Worm (Caenorhabditis elegans) whole organism, early embryonic: Measurements from ENCODE around the gene rps-8.
A peak's percentile ranks its signal among the peaks of the same experiment; 100 is the strongest.

Experiments used
- B0310.2 ChIP-seq: sonication (generic microtip); optimal IDR thresholded peaks from 2 replicates; lab custom pipeline; 2016; ENCODE audit warnings: mild to moderate bottlenecking, missing genetic modification characterization, missing compliant biosample characterization
- F13C5.2 ChIP-seq: sonication (generic microtip); optimal IDR thresholded peaks from 2 replicates; lab custom pipeline; 2017; ENCODE audit warnings: mild to moderate bottlenecking, missing genetic modification characterization, inconsistent platforms, missing compliant biosample characterization
- aly-1 ChIP-seq: sonication (generic microtip); optimal IDR thresholded peaks from 2 replicates; lab custom pipeline; 2016; ENCODE audit warnings: missing genetic modification characterization, missing compliant biosample characterization
- ama-1 ChIP-seq: fragments of 150-350 bp; optimal IDR thresholded peaks from 2 replicates; lab custom pipeline; 2014
- ceh-13 ChIP-seq: fragments of 200-800 bp; sonication (Bioruptor generic); optimal IDR thresholded peaks from 2 replicates; lab custom pipeline; 2018; ENCODE audit warnings: mild to moderate bottlenecking, missing genetic modification characterization, missing compliant biosample characterization
- ceh-36 ChIP-seq: sonication (generic microtip); optimal IDR thresholded peaks from 2 replicates; lab custom pipeline; 2016; ENCODE audit warnings: missing genetic modification characterization, inconsistent platforms, missing compliant biosample characterization
- ets-7 ChIP-seq: sonication (generic microtip); optimal IDR thresholded peaks from 2 replicates; lab custom pipeline; 2016; ENCODE audit warnings: missing genotype, missing genetic modification characterization, missing compliant biosample characterization
- flt-1 ChIP-seq: fragments of 200-800 bp; sonication (Bioruptor generic); IDR thresholded peaks from 2 replicates; pipeline ENCODE4 v1.3.6; 2022; ENCODE audit warnings: missing genetic modification characterization, missing compliant biosample characterization
- hmbx-1 ChIP-seq: sonication (generic microtip); optimal IDR thresholded peaks from 2 replicates; lab custom pipeline; 2016; ENCODE audit warnings: mild to moderate bottlenecking, missing genetic modification characterization, missing compliant biosample characterization
- hmg-4 ChIP-seq: fragments of 200-800 bp; sonication (Bioruptor generic); optimal IDR thresholded peaks from 2 replicates; lab custom pipeline; 2018; ENCODE audit warnings: mild to moderate bottlenecking, missing genetic modification characterization, missing compliant biosample characterization
- hnd-1 ChIP-seq: sonication (generic microtip); optimal IDR thresholded peaks from 2 replicates; lab custom pipeline; 2016; ENCODE audit warnings: missing genetic modification characterization, missing compliant biosample characterization
- pes-1 ChIP-seq: fragments of 200-800 bp; sonication (Bioruptor generic); IDR thresholded peaks from 2 replicates; pipeline ENCODE4 v1.3.6; 2022; ENCODE audit warnings: missing genetic modification reagents, missing genetic modification characterization, missing compliant biosample characterization
- scrt-1 ChIP-seq: fragments of 200-800 bp; sonication (Bioruptor generic); IDR thresholded peaks from 2 replicates; pipeline ENCODE4 v1.3.6; 2022; ENCODE audit warnings: missing genetic modification characterization, missing compliant biosample characterization
- sea-1 ChIP-seq: fragments of 200-800 bp; sonication (Bioruptor generic); conservative IDR thresholded peaks from 2 replicates; pipeline ENCODE4 v1.3.6; 2022; ENCODE audit warnings: missing genetic modification characterization, missing compliant biosample characterization
- tbx-11 ChIP-seq: fragments of 200-800 bp; sonication (Bioruptor generic); IDR thresholded peaks from 2 replicates; pipeline ENCODE4 v1.3.6; 2022; ENCODE audit warnings: missing genetic modification characterization, missing compliant biosample characterization
- tbx-37 ChIP-seq: fragments of 200-800 bp; sonication (Bioruptor generic); conservative IDR thresholded peaks from 2 replicates; pipeline ENCODE4 v1.3.6; 2022; ENCODE audit warnings: missing genetic modification reagents, missing genetic modification characterization, missing compliant biosample characterization
- tra-4 ChIP-seq: sonication (generic microtip); optimal IDR thresholded peaks from 2 replicates; lab custom pipeline; 2017; ENCODE audit warnings: missing genetic modification characterization, missing compliant biosample characterization

The rps-8 gene

DNA sequence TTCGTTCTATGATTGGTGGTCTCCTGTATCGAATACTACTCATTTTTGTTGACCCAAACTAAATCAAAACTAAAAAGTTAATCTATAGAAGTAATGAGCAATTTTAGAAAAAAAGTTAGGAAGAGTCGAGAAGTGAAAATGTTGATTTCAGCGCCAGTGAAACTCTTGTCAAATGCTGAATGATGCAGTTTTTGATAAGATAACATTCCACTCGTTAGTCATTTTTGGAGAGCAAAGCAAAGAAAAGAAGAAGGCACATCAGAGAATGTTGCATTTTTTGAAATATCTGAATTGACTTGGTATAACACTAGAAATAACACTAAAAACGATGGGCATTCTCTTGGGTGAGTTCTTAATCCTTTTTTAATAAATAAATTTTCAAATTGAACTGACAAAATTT lies 15.3 kb upstream of the rps-8 start, which contains the start of gene sqst-2:
Gene sqst-2, minus strand, starts transcription at position 58 of the 400 bp plus-strand sequence.
- no peak for TF ChIP-seq B0310.2
- no peak for TF ChIP-seq ceh-13 (GFP tag; lab: Kevin White, UChicago)
- no peak for TF ChIP-seq tra-4 (tag; lab: Kevin White, UChicago)
- no peak for TF ChIP-seq pes-1
- no peak for TF ChIP-seq aly-1 (tag; lab: Kevin White, UChicago)
- TF ChIP-seq tbx-11, result no peak
- TF ChIP-seq ceh-36 (tag; lab: Kevin White, UChicago), result no peak
- no peak for TF ChIP-seq flt-1
- TF ChIP-seq hmbx-1 (tag; lab: Kevin White, UChicago), result no peak
- no peak for TF ChIP-seq hnd-1 (tag; lab: Kevin White, UChicago)
- no peak for TF ChIP-seq scrt-1 (GFP tag; lab: Robert Waterston, UW)

DNA sequence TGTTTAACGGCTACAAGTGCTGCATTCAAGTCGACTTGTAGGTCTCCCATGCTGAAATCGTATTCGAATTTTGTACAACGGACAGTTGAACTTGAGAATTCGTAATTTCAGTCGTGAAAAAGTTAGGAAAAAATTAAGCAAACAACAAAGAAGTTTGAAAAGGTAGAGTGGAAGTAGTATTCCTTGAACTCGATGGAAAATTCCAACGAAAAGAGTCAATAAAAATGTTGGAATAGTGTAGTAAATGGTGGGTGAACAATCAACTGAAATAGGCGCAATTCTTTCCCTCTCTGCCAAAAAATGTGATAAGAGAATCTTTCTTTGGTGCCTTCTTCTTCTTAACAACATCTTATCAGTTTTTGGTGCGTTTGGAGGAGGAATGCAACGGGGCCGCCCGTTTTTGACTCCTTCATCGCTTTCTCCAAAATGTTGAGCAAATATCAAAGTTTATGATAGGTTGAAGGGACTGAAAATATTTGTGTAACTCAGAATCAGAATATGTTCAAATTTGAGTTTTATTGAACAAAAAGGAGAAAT lies 13.0 kb upstream of the rps-8 start, which contains the start of gene ifo-1:
Gene ifo-1, minus strand, starts transcription at position 51 of the 537 bp plus-strand sequence.
- TF ChIP-seq scrt-1 (GFP tag; lab: Robert Waterston, UW) (no peak), tbx-37 (GFP tag; lab: Robert Waterston, UW) (no peak), ets-7 (tag; lab: Kevin White, UChicago) (no peak), ceh-13 (GFP tag; lab: Kevin White, UChicago) (no peak), pes-1 (no peak), flt-1 (no peak), ceh-36 (tag; lab: Kevin White, UChicago) (no peak), hmg-4 (no peak), F13C5.2 (tag; lab: Kevin White, UChicago) (no peak), tbx-11 (no peak), hmbx-1 (tag; lab: Kevin White, UChicago) (no peak), sea-1 (no peak), tra-4 (tag; lab: Kevin White, UChicago) (no peak), aly-1 (tag; lab: Kevin White, UChicago) (no peak), ama-1 (no peak), hnd-1 (tag; lab: Kevin White, UChicago) (no peak)

DNA sequence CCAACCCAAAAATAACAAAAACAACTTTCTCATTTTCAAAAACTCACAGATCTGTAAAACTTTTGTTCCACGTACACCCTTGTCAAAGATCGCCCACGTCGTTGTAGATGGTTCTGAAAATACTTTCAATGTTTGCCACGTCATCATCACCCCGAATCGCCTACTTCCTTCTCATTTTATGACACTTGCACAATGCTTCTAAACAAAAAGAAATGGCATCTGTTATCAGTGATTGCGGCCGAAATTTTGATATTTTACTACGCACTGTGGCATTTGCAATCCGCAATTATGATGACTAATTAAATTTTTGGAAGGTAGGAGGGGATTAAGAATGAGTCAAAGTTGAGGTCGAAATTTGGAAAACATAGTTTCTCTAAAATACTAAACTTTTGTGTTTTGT lies 12.0 kb upstream of the rps-8 start:
- TF ChIP-seq pes-1, result no peak
- no peak for TF ChIP-seq hmg-4
- no peak for TF ChIP-seq B0310.2
- no peak for TF ChIP-seq aly-1 (tag; lab: Kevin White, UChicago)
- TF ChIP-seq hmbx-1 (tag; lab: Kevin White, UChicago), result no peak
- TF ChIP-seq tbx-37 (GFP tag; lab: Robert Waterston, UW), result no peak
- no peak for TF ChIP-seq ceh-36 (tag; lab: Kevin White, UChicago)
- TF ChIP-seq tbx-11, result no peak
- no peak for TF ChIP-seq scrt-1 (GFP tag; lab: Robert Waterston, UW)
- TF ChIP-seq flt-1, result no peak
- no peak for TF ChIP-seq ets-7 (tag; lab: Kevin White, UChicago)

DNA sequence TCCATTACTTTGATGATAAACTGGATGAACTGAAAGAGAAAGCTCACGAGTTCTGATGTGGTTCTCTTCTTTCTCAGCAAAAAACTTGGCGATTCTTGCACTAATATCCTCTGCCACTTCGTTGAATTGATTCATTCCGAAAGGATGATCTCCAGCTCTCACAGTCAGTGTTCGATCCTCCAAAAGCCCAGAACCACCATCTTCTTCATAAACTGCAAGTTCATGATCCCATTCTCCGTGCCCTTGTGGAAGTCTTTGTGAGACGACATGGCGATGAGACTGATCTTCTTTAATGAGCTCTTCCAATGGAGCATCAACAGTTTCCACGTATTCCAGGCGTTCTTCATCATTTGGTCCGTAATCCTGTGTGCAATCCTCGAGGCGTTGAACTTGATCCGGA lies 11.3 kb upstream of the rps-8 start:
- no peak for TF ChIP-seq ets-7 (tag; lab: Kevin White, UChicago)
- no peak for TF ChIP-seq B0310.2
- TF ChIP-seq ceh-13 (GFP tag; lab: Kevin White, UChicago), result no peak
- TF ChIP-seq hnd-1 (tag; lab: Kevin White, UChicago), result no peak
- TF ChIP-seq F13C5.2 (tag; lab: Kevin White, UChicago), result no peak
- TF ChIP-seq sea-1, result no peak
- TF ChIP-seq ama-1, result no peak
- TF ChIP-seq hmbx-1 (tag; lab: Kevin White, UChicago), result no peak
- no peak for TF ChIP-seq aly-1 (tag; lab: Kevin White, UChicago)
- TF ChIP-seq hmg-4, result no peak
- TF ChIP-seq scrt-1 (GFP tag; lab: Robert Waterston, UW), result no peak
- no peak for TF ChIP-seq pes-1
- TF ChIP-seq tra-4 (tag; lab: Kevin White, UChicago), result no peak
- no peak for TF ChIP-seq tbx-37 (GFP tag; lab: Robert Waterston, UW)
- no peak for TF ChIP-seq flt-1
- no peak for TF ChIP-seq ceh-36 (tag; lab: Kevin White, UChicago)
- no peak for TF ChIP-seq tbx-11

DNA sequence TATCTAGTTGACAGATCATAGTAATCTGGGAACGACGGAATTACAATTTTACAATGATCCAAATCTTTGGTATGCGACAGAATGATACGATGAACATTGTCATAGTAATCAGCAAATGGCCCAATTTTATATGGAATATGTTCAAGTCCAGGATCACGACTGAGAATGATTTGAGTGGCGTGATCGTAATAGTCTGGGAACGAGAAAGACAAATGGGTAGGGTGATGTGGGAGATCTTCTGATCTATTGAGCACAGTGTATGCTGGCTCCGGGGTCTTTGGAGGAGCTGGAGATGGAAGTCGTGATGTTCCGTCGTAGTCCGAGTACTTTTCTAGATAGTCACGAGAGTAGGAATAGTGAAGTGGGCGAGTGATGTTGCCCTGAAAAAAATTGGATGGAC lies 10.2 kb upstream of the rps-8 start:
- TF ChIP-seq ceh-13 (GFP tag; lab: Kevin White, UChicago) (no peak), F13C5.2 (tag; lab: Kevin White, UChicago) (no peak), ama-1 (no peak), flt-1 (no peak), ets-7 (tag; lab: Kevin White, UChicago) (no peak), scrt-1 (GFP tag; lab: Robert Waterston, UW) (no peak), pes-1 (no peak), tbx-37 (GFP tag; lab: Robert Waterston, UW) (no peak), B0310.2 (no peak), tbx-11 (no peak), hmbx-1 (tag; lab: Kevin White, UChicago) (no peak), aly-1 (tag; lab: Kevin White, UChicago) (no peak), tra-4 (tag; lab: Kevin White, UChicago) (no peak), sea-1 (no peak)

DNA sequence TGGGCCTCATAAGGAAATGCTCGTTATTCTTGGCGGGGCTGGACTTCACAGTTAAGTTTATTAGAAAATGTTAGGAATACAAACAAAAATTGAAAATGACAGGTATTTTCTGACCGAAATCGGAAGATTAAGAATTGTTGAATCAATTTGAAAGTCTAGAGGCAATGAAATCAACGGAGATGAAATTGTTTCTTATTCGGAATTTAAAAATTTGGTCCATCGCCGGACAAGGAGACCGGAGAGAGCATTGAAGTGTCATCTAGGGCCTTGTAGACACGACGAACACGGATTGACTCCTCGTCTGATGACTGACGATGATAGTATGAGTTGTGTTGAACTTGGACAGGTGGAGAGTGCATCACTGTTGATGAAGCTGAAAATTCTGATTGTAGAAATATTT lies 7.0 kb upstream of the rps-8 start:
- TF ChIP-seq hmg-4 (no peak), scrt-1 (GFP tag; lab: Robert Waterston, UW) (no peak)

DNA sequence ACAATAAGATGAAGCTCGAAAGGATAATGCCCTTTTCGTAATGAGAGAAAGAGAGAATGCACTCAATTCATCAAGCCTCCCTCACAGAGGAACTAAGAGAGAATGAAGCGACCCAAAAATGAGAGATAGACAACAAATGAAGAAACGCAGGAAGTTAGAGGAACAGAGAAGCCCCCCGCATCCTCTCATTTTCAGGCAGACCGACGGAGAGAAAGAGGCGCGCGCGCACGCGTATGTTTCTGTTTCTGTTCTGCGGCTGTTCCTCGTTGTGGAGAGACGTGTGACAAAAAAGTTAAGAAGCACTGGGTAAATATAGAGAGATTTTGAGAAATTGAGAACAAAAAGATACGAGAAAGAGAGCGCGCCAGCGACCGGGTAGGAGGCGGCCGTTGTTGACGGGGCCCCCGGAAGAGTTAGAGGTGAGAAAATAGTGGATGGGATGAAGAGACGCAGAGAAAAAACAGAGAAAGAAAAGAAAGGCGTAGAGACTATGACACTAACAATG lies 6.3 kb upstream of the rps-8 start:
- TF ChIP-seq ceh-13 (GFP tag; lab: Kevin White, UChicago) (no peak), tra-4 (tag; lab: Kevin White, UChicago) (no peak), sea-1 (no peak), aly-1 (tag; lab: Kevin White, UChicago) (peak; percentile 56), hnd-1 (tag; lab: Kevin White, UChicago) (no peak), tbx-11 (no peak), scrt-1 (GFP tag; lab: Robert Waterston, UW) (no peak), F13C5.2 (tag; lab: Kevin White, UChicago) (peak; percentile 45), ets-7 (tag; lab: Kevin White, UChicago) (no peak), tbx-37 (GFP tag; lab: Robert Waterston, UW) (no peak), hmg-4 (peak; percentile 29)
